Worm (Caenorhabditis elegans): ENCODE data around the gene K08B12.3.

K08B12.3 gene

DNA sequence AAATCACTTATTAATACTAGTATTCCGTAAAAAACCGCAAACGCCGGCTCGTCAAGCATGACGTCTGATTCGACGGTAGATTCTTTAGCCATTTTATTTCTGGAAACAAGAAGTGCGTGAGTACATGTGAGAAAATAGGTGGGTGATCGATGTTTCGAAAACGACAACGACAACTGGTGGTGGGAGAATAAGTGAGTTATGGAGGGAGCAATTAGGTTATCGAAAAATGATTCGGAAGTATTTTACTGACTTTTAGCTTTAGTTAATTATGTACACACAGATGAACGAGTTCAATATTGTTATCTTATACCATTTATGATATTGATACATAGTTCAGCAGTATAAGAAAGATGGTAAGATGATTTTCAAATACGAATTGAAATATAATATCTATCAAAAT is 51.4 kb downstream of the K08B12.3 start, which contains the start of gene srn-1:
Gene srn-1, minus strand, starts transcription at position 101 of the 400 bp plus-strand sequence.
- TF ChIP-seq nhr-237 (tag; optimal IDR thresholded peaks at IDR 0.05) = no peak
- TF ChIP-seq elt-3 (tag; optimal IDR thresholded peaks at IDR 0.05) = no peak
- no peak for TF ChIP-seq drap-1 (GFP tag; optimal IDR thresholded peaks at IDR 0.05)
